Worm (Caenorhabditis elegans) whole organism, L3 larva: ENCODE measurements around the gene T12G3.11.

Experiments
- ZK546.5 ChIP-seq: sonication (generic microtip); optimal IDR thresholded peaks from 2 replicates; lab custom pipeline; 2017; ENCODE audit warnings: missing biosample characterization, missing genetic modification characterization
- aly-2 ChIP-seq: fragments of 150-350 bp; optimal IDR thresholded peaks from 2 replicates; lab custom pipeline; 2014; ENCODE audit warnings: missing biosample characterization, missing genetic modification characterization
- ama-1 ChIP-seq: fragments of 150-350 bp; optimal IDR thresholded peaks from 2 replicates; lab custom pipeline; 2018
- ceh-82 ChIP-seq: fragments of 150-350 bp; optimal IDR thresholded peaks from 2 replicates; lab custom pipeline; 2014; ENCODE audit warnings: missing biosample characterization, missing genetic modification characterization
- daf-12 ChIP-seq: fragments of 150-350 bp; optimal IDR thresholded peaks from 2 replicates; lab custom pipeline; 2014; ENCODE audit warnings: missing biosample characterization, missing genetic modification reagents, missing genetic modification characterization
- egl-27 ChIP-seq: sonication (generic microtip); optimal IDR thresholded peaks from 4 replicates; lab custom pipeline; 2017; ENCODE audit warnings: missing biosample characterization, missing genetic modification reagents, missing genetic modification characterization
- nhr-12 ChIP-seq: fragments of 150-350 bp; optimal IDR thresholded peaks from 2 replicates; lab custom pipeline; 2014; ENCODE audit warnings: missing biosample characterization, missing genetic modification characterization
- nhr-23 ChIP-seq: fragments of 150-350 bp; optimal IDR thresholded peaks from 2 replicates; lab custom pipeline; 2014; ENCODE audit warnings: missing biosample characterization, missing genetic modification reagents, missing genetic modification characterization
- nhr-67 ChIP-seq: fragments of 150-350 bp; optimal IDR thresholded peaks from 2 replicates; lab custom pipeline; 2014; ENCODE audit warnings: missing biosample characterization, missing genetic modification characterization
- skn-1 ChIP-seq: fragments of 150-350 bp; optimal IDR thresholded peaks from 2 replicates; lab custom pipeline; 2014; ENCODE audit warnings: missing biosample characterization, missing genetic modification characterization
- snpc-4 ChIP-seq: fragments of 150-350 bp; optimal IDR thresholded peaks from 2 replicates; lab custom pipeline; 2014; ENCODE audit warnings: missing biosample characterization, missing genetic modification characterization
- unc-39 ChIP-seq: sonication (generic microtip); optimal IDR thresholded peaks from 4 replicates; lab custom pipeline; 2017; ENCODE audit warnings: missing biosample characterization, missing genetic modification characterization
- ztf-4 ChIP-seq: fragments of 150-350 bp; optimal IDR thresholded peaks from 2 replicates; lab custom pipeline; 2014; ENCODE audit warnings: missing biosample characterization, missing genetic modification characterization

- TF ChIP-seq snpc-4: no peak
- no peak for TF ChIP-seq ztf-4
- TF ChIP-seq nhr-23 (tag; lab: Kevin White, UChicago): no peak
- TF ChIP-seq skn-1 (tag; lab: Kevin White, UChicago): no peak
- no peak for TF ChIP-seq unc-39
- TF ChIP-seq ceh-82 (tag; lab: Kevin White, UChicago): no peak
- no peak for TF ChIP-seq nhr-67 (tag; lab: Kevin White, UChicago)
- no peak for TF ChIP-seq ama-1
- no peak for TF ChIP-seq egl-27 (tag; lab: Kevin White, UChicago)
- no peak for TF ChIP-seq ZK546.5 (tag; lab: Kevin White, UChicago)
- no peak for TF ChIP-seq aly-2 (tag; lab: Kevin White, UChicago)
- TF ChIP-seq daf-12 (tag; lab: Kevin White, UChicago): no peak
- no peak for TF ChIP-seq nhr-12 (tag; lab: Kevin White, UChicago)
Observed at ce11 chrIV:12078112-12078812, 48.7 kb upstream of the T12G3.11 start, which contains the start of gene tmed-1.
